Worm (Caenorhabditis elegans) whole organism, early embryonic: ENCODE data around the gene cyp-14A4.

Experiments
- ama-1 ChIP-seq: fragments of 150-350 bp; optimal IDR thresholded peaks from 2 replicates; lab custom pipeline; 2014
- tbx-11 ChIP-seq: fragments of 200-800 bp; sonication (Bioruptor generic); IDR thresholded peaks from 2 replicates; pipeline ENCODE4 v1.3.6; 2022; ENCODE audit warnings: missing genetic modification characterization, missing compliant biosample characterization
- tra-4 ChIP-seq: sonication (generic microtip); optimal IDR thresholded peaks from 2 replicates; lab custom pipeline; 2017; ENCODE audit warnings: missing genetic modification characterization, missing compliant biosample characterization

ce11 chrX:13317532-13317931 is 33.5 kb upstream of the cyp-14A4 start:
- TF ChIP-seq tbx-11 (GFP tag; lab: Robert Waterston, UW) (no peak), ama-1 (no peak), tra-4 (tag; lab: Kevin White, UChicago) (no peak)
